Worm (Caenorhabditis elegans) whole organism, young adult: Measurements from ENCODE around the gene Y48A6B.8.

Experiments
- B0019.2 ChIP-seq: fragments of 200-800 bp; sonication (Bioruptor generic); conservative IDR thresholded peaks from 2 replicates; pipeline ENCODE4 v1.3.6; 2022; ENCODE audit warnings: missing genetic modification reagents, missing genetic modification characterization, missing compliant biosample characterization
- B0035.1 ChIP-seq: sonication (generic microtip); optimal IDR thresholded peaks from 2 replicates; lab custom pipeline; 2016; ENCODE audit warnings: missing genetic modification characterization, mild to moderate bottlenecking, missing compliant biosample characterization, missing genotype, missing genetic modification reagents
- C06A6.2 ChIP-seq: fragments of 200-800 bp; sonication (Bioruptor generic); conservative IDR thresholded peaks from 2 replicates; pipeline ENCODE4 v1.3.6; 2022; ENCODE audit warnings: missing genetic modification characterization, missing compliant biosample characterization
- F22D6.2 ChIP-seq: sonication (generic microtip); optimal IDR thresholded peaks from 2 replicates; lab custom pipeline; 2016; ENCODE audit warnings: mild to moderate bottlenecking, missing genetic modification characterization, missing compliant biosample characterization
- F33H1.4 ChIP-seq: fragments of 200-800 bp; sonication (Bioruptor generic); IDR thresholded peaks from 2 replicates; pipeline ENCODE4 v1.3.6; 2022; ENCODE audit warnings: missing genetic modification reagents, missing genetic modification characterization, missing compliant biosample characterization
- F37B4.10 ChIP-seq: fragments of 200-800 bp; sonication (Bioruptor generic); IDR thresholded peaks from 2 replicates; pipeline ENCODE4 v1.3.6; 2022; ENCODE audit warnings: missing genetic modification characterization, missing compliant biosample characterization
- F57A8.1 ChIP-seq: fragments of 200-800 bp; sonication (Bioruptor generic); optimal IDR thresholded peaks from 2 replicates; lab custom pipeline; 2018; ENCODE audit warnings: mild to moderate bottlenecking, missing genetic modification characterization, moderate library complexity, missing compliant biosample characterization
- K11D2.4 ChIP-seq: fragments of 200-800 bp; sonication (Bioruptor generic); IDR thresholded peaks from 2 replicates; pipeline ENCODE4 v1.3.6; 2022; ENCODE audit warnings: missing genetic modification reagents, missing genetic modification characterization, missing compliant biosample characterization
- T07F8.4 ChIP-seq: sonication (generic microtip); optimal IDR thresholded peaks from 2 replicates; lab custom pipeline; 2016; ENCODE audit warnings: mild to moderate bottlenecking, missing genetic modification characterization, moderate library complexity, missing compliant biosample characterization
- Y53G8AR.9 ChIP-seq: fragments of 200-800 bp; sonication (Bioruptor generic); conservative IDR thresholded peaks from 2 replicates; pipeline ENCODE4 v1.3.6; 2022; ENCODE audit warnings: missing genetic modification reagents, missing genetic modification characterization, missing compliant biosample characterization
- Y79H2A.3 ChIP-seq: fragments of 200-800 bp; sonication (Bioruptor generic); conservative IDR thresholded peaks from 2 replicates; pipeline ENCODE4 v1.3.6; 2022; ENCODE audit warnings: missing genetic modification reagents, missing genetic modification characterization, missing compliant biosample characterization
- ZK185.1 ChIP-seq: sonication (generic microtip); optimal IDR thresholded peaks from 2 replicates; lab custom pipeline; 2016; ENCODE audit warnings: mild to moderate bottlenecking, missing genetic modification characterization, missing compliant biosample characterization; ENCODE audit not compliant: poor library complexity, severe bottlenecking
- akir-1 ChIP-seq: fragments of 200-800 bp; sonication (Bioruptor generic); optimal IDR thresholded peaks from 2 replicates; lab custom pipeline; 2018; ENCODE audit warnings: mild to moderate bottlenecking, missing genetic modification characterization, moderate library complexity, missing compliant biosample characterization
- aptf-2 ChIP-seq: fragments of 200-800 bp; sonication (Bioruptor generic); conservative IDR thresholded peaks from 2 replicates; pipeline ENCODE4 v1.3.6; 2022; ENCODE audit warnings: missing genetic modification reagents, missing genetic modification characterization, missing compliant biosample characterization
- aptf-3 ChIP-seq: fragments of 200-800 bp; sonication (Bioruptor generic); IDR thresholded peaks from 2 replicates; pipeline ENCODE4 v1.3.6; 2022; ENCODE audit warnings: missing genetic modification characterization, missing compliant biosample characterization
- atf-7 ChIP-seq: sonication (generic microtip); optimal IDR thresholded peaks from 2 replicates; lab custom pipeline; 2017; ENCODE audit warnings: mild to moderate bottlenecking, missing genetic modification characterization, missing compliant biosample characterization
- athp-1 ChIP-seq: sonication (generic microtip); optimal IDR thresholded peaks from 2 replicates; lab custom pipeline; 2017; ENCODE audit warnings: mild to moderate bottlenecking, missing genetic modification characterization, missing compliant biosample characterization
- attf-6 ChIP-seq: fragments of 200-800 bp; sonication (Bioruptor generic); IDR thresholded peaks from 2 replicates; pipeline ENCODE4 v1.3.6; 2022; ENCODE audit warnings: missing genetic modification reagents, missing genetic modification characterization, missing compliant biosample characterization
- bed-2 ChIP-seq: fragments of 200-800 bp; sonication (Bioruptor generic); IDR thresholded peaks from 2 replicates; pipeline ENCODE4 v1.3.6; 2022; ENCODE audit warnings: missing genetic modification reagents, missing genetic modification characterization, missing compliant biosample characterization
- cebp-1 ChIP-seq, 2 experiments: fragments of 200-800 bp in 1 of 2; sonication (Bioruptor generic) in 1 of 2; sonication (generic microtip) in 1 of 2; IDR thresholded peaks in 1 of 2; optimal IDR thresholded peaks in 1 of 2; 2 replicates each; pipeline versions ENCODE4 v1.3.6 to Lab custom; 2017 to 2022; ENCODE audit warnings: missing compliant biosample characterization in 2 of 2, missing genetic modification characterization in 2 of 2, mild to moderate bottlenecking in 1 of 2, missing genetic modification reagents in 1 of 2, moderate library complexity in 1 of 2
- cebp-2 ChIP-seq: fragments of 200-800 bp; sonication (Bioruptor generic); IDR thresholded peaks from 2 replicates; pipeline ENCODE4 v1.3.6; 2022; ENCODE audit warnings: missing genetic modification characterization, missing compliant biosample characterization
- ceh-100 ChIP-seq: fragments of 200-800 bp; sonication (Bioruptor generic); IDR thresholded peaks from 2 replicates; pipeline ENCODE4 v1.3.6; 2022; ENCODE audit warnings: missing genetic modification reagents, missing genetic modification characterization, missing compliant biosample characterization
- ceh-27 ChIP-seq: fragments of 200-800 bp; sonication (Bioruptor generic); optimal IDR thresholded peaks from 2 replicates; lab custom pipeline; 2018; ENCODE audit warnings: mild to moderate bottlenecking, missing genetic modification characterization, moderate library complexity, missing compliant biosample characterization
- ceh-58 ChIP-seq: fragments of 200-800 bp; sonication (Bioruptor generic); IDR thresholded peaks from 2 replicates; pipeline ENCODE4 v1.3.6; 2022; ENCODE audit warnings: missing genetic modification characterization, missing compliant biosample characterization
- ceh-91 ChIP-seq: fragments of 200-800 bp; sonication (Bioruptor generic); IDR thresholded peaks from 2 replicates; pipeline ENCODE4 v1.3.6; 2022; ENCODE audit warnings: missing genetic modification reagents, missing genetic modification characterization, missing compliant biosample characterization
- dpff-1 ChIP-seq: sonication (generic microtip); optimal IDR thresholded peaks from 2 replicates; lab custom pipeline; 2017; ENCODE audit warnings: mild to moderate bottlenecking, missing genetic modification characterization, missing compliant biosample characterization
- dpl-1 ChIP-seq: fragments of 150-350 bp; optimal IDR thresholded peaks from 2 replicates; lab custom pipeline; 2014; ENCODE audit warnings: missing biosample characterization, missing genetic modification reagents, missing genetic modification characterization
- efl-1 ChIP-seq: fragments of 150-350 bp; optimal IDR thresholded peaks from 2 replicates; lab custom pipeline; 2014; ENCODE audit warnings: missing biosample characterization, missing genetic modification reagents, missing genetic modification characterization
- egrh-3 ChIP-seq: fragments of 200-800 bp; sonication (Bioruptor generic); IDR thresholded peaks from 2 replicates; pipeline ENCODE4 v1.3.6; 2022; ENCODE audit warnings: missing genetic modification reagents, missing genetic modification characterization, missing compliant biosample characterization
- ekl-4 ChIP-seq: fragments of 200-800 bp; sonication (Bioruptor generic); IDR thresholded peaks from 2 replicates; pipeline ENCODE4 v1.3.6; 2022; ENCODE audit warnings: missing genetic modification reagents, missing genetic modification characterization, missing compliant biosample characterization
- gei-17 ChIP-seq: fragments of 200-800 bp; sonication (Bioruptor generic); optimal IDR thresholded peaks from 2 replicates; lab custom pipeline; 2018; ENCODE audit warnings: mild to moderate bottlenecking, missing genetic modification characterization, missing compliant biosample characterization
- hlh-12 ChIP-seq: sonication (generic microtip); optimal IDR thresholded peaks from 2 replicates; lab custom pipeline; 2016; ENCODE audit warnings: missing genetic modification characterization, missing compliant biosample characterization
- hrde-1 ChIP-seq: sonication (generic microtip); optimal IDR thresholded peaks from 2 replicates; lab custom pipeline; 2016; ENCODE audit warnings: missing genetic modification characterization, mild to moderate bottlenecking, missing compliant biosample characterization, moderate library complexity, missing genotype, missing genetic modification reagents, borderline replicate concordance
- lin-26 ChIP-seq: fragments of 200-800 bp; sonication (Bioruptor generic); IDR thresholded peaks from 2 replicates; pipeline ENCODE4 v1.3.6; 2022; ENCODE audit warnings: missing genetic modification reagents, missing genetic modification characterization, missing compliant biosample characterization
- lir-1 ChIP-seq: fragments of 200-800 bp; sonication (Bioruptor generic); conservative IDR thresholded peaks from 2 replicates; pipeline ENCODE4 v1.3.6; 2022; ENCODE audit warnings: missing genetic modification reagents, missing genetic modification characterization, missing compliant biosample characterization
- madf-8 ChIP-seq: fragments of 200-800 bp; sonication (Bioruptor generic); conservative IDR thresholded peaks from 2 replicates; pipeline ENCODE4 v1.3.6; 2022; ENCODE audit warnings: missing genetic modification reagents, missing genetic modification characterization, missing compliant biosample characterization
- mcd-1 ChIP-seq: fragments of 200-800 bp; sonication (Bioruptor generic); IDR thresholded peaks from 2 replicates; pipeline ENCODE4 v1.3.6; 2022; ENCODE audit warnings: missing genetic modification reagents, missing genetic modification characterization, missing compliant biosample characterization
- nfya-1 ChIP-seq: sonication (generic microtip); optimal IDR thresholded peaks from 2 replicates; lab custom pipeline; 2017; ENCODE audit warnings: antibody characterized with exemption, missing compliant biosample characterization, missing genetic modification characterization, borderline replicate concordance; ENCODE audit not compliant: insufficient read depth
- nhr-90 ChIP-seq: sonication (generic microtip); optimal IDR thresholded peaks from 2 replicates; lab custom pipeline; 2016; ENCODE audit warnings: missing genotype, mild to moderate bottlenecking, missing genetic modification characterization, missing compliant biosample characterization
- rcor-1 ChIP-seq: fragments of 200-800 bp; sonication (Bioruptor generic); IDR thresholded peaks from 2 replicates; pipeline ENCODE4 v1.3.6; 2022; ENCODE audit warnings: missing genetic modification reagents, missing genetic modification characterization, missing compliant biosample characterization
- snpc-1.3 ChIP-seq: sonication (generic microtip); optimal IDR thresholded peaks from 2 replicates; lab custom pipeline; 2017; ENCODE audit warnings: missing genetic modification characterization, mild to moderate bottlenecking, missing compliant biosample characterization, antibody characterized with exemption, moderate library complexity, missing genotype, missing genetic modification reagents; ENCODE audit not compliant: insufficient read depth
- somi-1 ChIP-seq: fragments of 200-800 bp; sonication (Bioruptor generic); optimal IDR thresholded peaks from 2 replicates; lab custom pipeline; 2018; ENCODE audit warnings: mild to moderate bottlenecking, missing genetic modification characterization, missing compliant biosample characterization
- sptf-2 ChIP-seq: fragments of 200-800 bp; sonication (Bioruptor generic); optimal IDR thresholded peaks from 2 replicates; lab custom pipeline; 2018; ENCODE audit warnings: mild to moderate bottlenecking, missing genetic modification characterization, missing compliant biosample characterization
- unc-130 ChIP-seq: sonication (generic microtip); optimal IDR thresholded peaks from 2 replicates; lab custom pipeline; 2016; ENCODE audit warnings: missing genetic modification reagents, missing genetic modification characterization, missing compliant biosample characterization
- zfh-2 ChIP-seq: fragments of 200-800 bp; sonication (Bioruptor generic); conservative IDR thresholded peaks from 2 replicates; pipeline ENCODE4 v1.3.6; 2022; ENCODE audit warnings: missing genetic modification reagents, missing genetic modification characterization, missing compliant biosample characterization
- zim-3 ChIP-seq: sonication (generic microtip); optimal IDR thresholded peaks from 2 replicates; lab custom pipeline; 2017; ENCODE audit warnings: mild to moderate bottlenecking, missing genetic modification characterization, moderate library complexity, missing compliant biosample characterization
- ztf-22 ChIP-seq: fragments of 200-800 bp; sonication (Bioruptor generic); optimal IDR thresholded peaks from 2 replicates; lab custom pipeline; 2018; ENCODE audit warnings: mild to moderate bottlenecking, missing genetic modification characterization, moderate library complexity, missing compliant biosample characterization
- ztf-25 ChIP-seq: fragments of 200-800 bp; sonication (Bioruptor generic); IDR thresholded peaks from 2 replicates; pipeline ENCODE4 v1.3.6; 2022; ENCODE audit warnings: missing genetic modification reagents, missing genetic modification characterization, missing compliant biosample characterization
- ztf-28 ChIP-seq: fragments of 200-800 bp; sonication (Bioruptor generic); IDR thresholded peaks from 2 replicates; pipeline ENCODE4 v1.3.6; 2022; ENCODE audit warnings: missing genetic modification reagents, missing genetic modification characterization, missing compliant biosample characterization

Gene Y48A6B.8

ce11 chrIII:11008869-11009268, 20.4 kb downstream of the Y48A6B.8 start, which contains the start of gene exos-1 (continued):
- peak; percentile 45 for TF ChIP-seq attf-6 (GFP tag; lab: Robert Waterston, UW)
- no peak for TF ChIP-seq zim-3
- TF ChIP-seq cebp-1 (GFP tag; IDR thresholded peaks at IDR 0.05; lab: Robert Waterston, UW), result no peak
- no peak for TF ChIP-seq cebp-1 (tag; optimal IDR thresholded peaks at IDR 0.05; lab: Kevin White, UChicago)
- TF ChIP-seq lin-26, result peak; percentile 56; the same call in 1 of the 2 replicates
- TF ChIP-seq zfh-2 (GFP tag; lab: Robert Waterston, UW), result no peak
- no peak for TF ChIP-seq dpl-1 (GFP tag; lab: Kevin White, UChicago)
- no peak for TF ChIP-seq ceh-27 (GFP tag; lab: Kevin White, UChicago)
- TF ChIP-seq atf-7, result no peak
- no peak for TF ChIP-seq egrh-3 (GFP tag; lab: Robert Waterston, UW)
- TF ChIP-seq ceh-100, result no peak
- TF ChIP-seq T07F8.4 (tag; lab: Kevin White, UChicago), result no peak
- no peak for TF ChIP-seq F33H1.4 (GFP tag; lab: Robert Waterston, UW)
- no peak for TF ChIP-seq lir-1
- no peak for TF ChIP-seq aptf-2 (GFP tag; lab: Robert Waterston, UW)
- no peak for TF ChIP-seq gei-17
- no peak for TF ChIP-seq F57A8.1 (GFP tag; lab: Kevin White, UChicago)
- TF ChIP-seq nhr-90 (tag; lab: Kevin White, UChicago), result no peak
- TF ChIP-seq F22D6.2 (tag; lab: Kevin White, UChicago), result no peak
- TF ChIP-seq efl-1, result no peak
- peak; percentile 75 for TF ChIP-seq ekl-4 (GFP tag; lab: Robert Waterston, UW)
- TF ChIP-seq dpff-1 (tag; lab: Kevin White, UChicago), result no peak
- TF ChIP-seq F37B4.10 (GFP tag; lab: Robert Waterston, UW), result no peak
- TF ChIP-seq Y53G8AR.9 (GFP tag; lab: Robert Waterston, UW), result peak; percentile 71; the same call in 1 of the 2 replicates
- no peak for TF ChIP-seq C06A6.2 (GFP tag; lab: Robert Waterston, UW)
- TF ChIP-seq B0019.2 (GFP tag; lab: Robert Waterston, UW), result no peak
- no peak for TF ChIP-seq rcor-1 (GFP tag; lab: Robert Waterston, UW)
- TF ChIP-seq bed-2 (GFP tag; lab: Robert Waterston, UW), result no peak
- no peak for TF ChIP-seq sptf-2
- no peak for TF ChIP-seq nfya-1 (tag; lab: Kevin White, UChicago)
- no peak for TF ChIP-seq hrde-1 (tag; lab: Kevin White, UChicago)
- TF ChIP-seq athp-1 (tag; lab: Kevin White, UChicago), result no peak
- TF ChIP-seq ceh-91 (GFP tag; lab: Robert Waterston, UW), result peak; percentile 23; the same call in 1 of the 2 replicates
- no peak for TF ChIP-seq B0035.1 (tag; lab: Kevin White, UChicago)
- TF ChIP-seq akir-1 (GFP tag; lab: Kevin White, UChicago), result no peak
- TF ChIP-seq snpc-1.3, result no peak
- no peak for TF ChIP-seq ztf-28 (GFP tag; lab: Robert Waterston, UW)
- no peak for TF ChIP-seq cebp-2 (GFP tag; lab: Robert Waterston, UW)
- no peak for TF ChIP-seq aptf-3 (GFP tag; lab: Robert Waterston, UW)
- TF ChIP-seq Y79H2A.3, result no peak
- no peak for TF ChIP-seq ZK185.1 (tag; lab: Kevin White, UChicago)
- TF ChIP-seq ztf-25, result no peak
- no peak for TF ChIP-seq ceh-58 (GFP tag; lab: Robert Waterston, UW)
- TF ChIP-seq K11D2.4, result no peak
- TF ChIP-seq ztf-22 (GFP tag; lab: Kevin White, UChicago), result no peak
- TF ChIP-seq somi-1 (GFP tag; lab: Kevin White, UChicago), result no peak
- no peak for TF ChIP-seq madf-8
- no peak for TF ChIP-seq hlh-12
- TF ChIP-seq mcd-1 (GFP tag; lab: Robert Waterston, UW), result peak; percentile 50
- no peak for TF ChIP-seq unc-130
